Fruit fly (Drosophila melanogaster) whole organism: ENCODE data around the gene Spn.

ENCODE experiments used
- CG8478 ChIP-seq: fragments of >200 bp; optimal IDR thresholded peaks from 2 replicates; lab custom pipeline; 2018; ENCODE audit warnings: inconsistent platforms
- pan ChIP-seq: fragments of >200 bp; optimal IDR thresholded peaks from 2 replicates; lab custom pipeline; 2017
- psq ChIP-seq: fragments of >200 bp; optimal IDR thresholded peaks from 2 replicates; lab custom pipeline; 2017
- usp ChIP-seq: fragments of >200 bp; optimal IDR thresholded peaks from 2 replicates; lab custom pipeline; 2017; ENCODE audit warnings: missing biosample characterization, missing genetic modification characterization, mixed read lengths

DNA sequence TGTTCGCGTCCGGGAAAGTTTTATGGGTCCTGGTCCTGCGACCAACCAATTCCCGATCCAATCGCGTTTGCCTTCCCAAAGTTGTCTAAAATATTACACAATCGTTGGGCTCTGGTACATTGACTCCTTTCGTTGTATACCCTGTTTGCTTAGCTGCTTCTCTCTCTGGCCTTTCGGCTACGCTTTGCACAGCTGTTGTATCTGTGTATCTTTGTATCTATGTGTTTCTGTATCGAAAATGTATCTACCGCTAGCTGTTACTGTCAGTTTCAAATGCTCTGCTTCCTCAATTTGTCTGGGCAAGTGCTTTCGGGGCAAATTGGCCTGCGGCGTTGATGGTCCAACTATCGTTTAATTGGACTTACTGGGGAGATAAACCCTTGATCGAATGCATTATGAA is 84.4 kb downstream of the Spn start:
- TF ChIP-seq pan (lab: Kevin White, UChicago) (no peak), psq (lab: Kevin White, UChicago) (no peak), usp (no peak), CG8478 (lab: Kevin White, UChicago) (no peak)
